Worm (Caenorhabditis elegans) whole organism, mixed stage, embryonic: ENCODE data around the gene ZK682.7.

Source experiments
- M03D4.4 ChIP-seq: sonication (generic microtip); optimal IDR thresholded peaks from 2 replicates; lab custom pipeline; 2017; ENCODE audit warnings: mild to moderate bottlenecking, missing genetic modification characterization, missing compliant biosample characterization
- bed-3 ChIP-seq: fragments of 200-800 bp; sonication (Bioruptor generic); optimal IDR thresholded peaks from 3 replicates; lab custom pipeline; 2018; ENCODE audit warnings: mild to moderate bottlenecking, missing genetic modification characterization, moderate library complexity, missing compliant biosample characterization
- blmp-1 ChIP-seq: fragments of 150-350 bp; optimal IDR thresholded peaks from 2 replicates; lab custom pipeline; 2014; ENCODE audit warnings: missing biosample characterization, missing genetic modification characterization
- ceh-39 ChIP-seq: fragments of 150-350 bp; optimal IDR thresholded peaks from 2 replicates; lab custom pipeline; 2014; ENCODE audit warnings: missing biosample characterization, missing genetic modification characterization
- ceh-43 ChIP-seq: fragments of 200-800 bp; sonication (Bioruptor generic); optimal IDR thresholded peaks from 2 replicates; lab custom pipeline; 2018; ENCODE audit warnings: mild to moderate bottlenecking, missing genetic modification characterization, moderate library complexity, missing compliant biosample characterization
- ceh-83 ChIP-seq: fragments of 200-800 bp; sonication (Bioruptor generic); optimal IDR thresholded peaks from 2 replicates; lab custom pipeline; 2018; ENCODE audit warnings: mild to moderate bottlenecking, missing genetic modification characterization, missing compliant biosample characterization
- ces-1 ChIP-seq: fragments of 150-350 bp; optimal IDR thresholded peaks from 2 replicates; lab custom pipeline; 2014; ENCODE audit warnings: missing biosample characterization, missing genetic modification reagents, missing genetic modification characterization
- cnd-1 ChIP-seq: fragments of 200-800 bp; sonication (Bioruptor generic); optimal IDR thresholded peaks from 2 replicates; lab custom pipeline; 2018; ENCODE audit warnings: mild to moderate bottlenecking, missing genetic modification characterization, missing compliant biosample characterization
- drap-1 ChIP-seq: fragments of 200-800 bp; sonication (Bioruptor generic); optimal IDR thresholded peaks from 3 replicates; lab custom pipeline; 2018; ENCODE audit warnings: mild to moderate bottlenecking, missing genetic modification characterization, missing compliant biosample characterization
- elt-1 ChIP-seq: sonication (generic microtip); optimal IDR thresholded peaks from 2 replicates; lab custom pipeline; 2017; ENCODE audit warnings: missing genetic modification characterization, mild to moderate bottlenecking, missing compliant biosample characterization, antibody characterized with exemption, moderate library complexity, borderline replicate concordance; ENCODE audit not compliant: insufficient read depth
- elt-3 ChIP-seq: fragments of 150-350 bp; optimal IDR thresholded peaks from 2 replicates; lab custom pipeline; 2014; ENCODE audit warnings: missing biosample characterization, missing genetic modification characterization
- ham-2 ChIP-seq: fragments of 200-800 bp; sonication (Bioruptor generic); optimal IDR thresholded peaks from 2 replicates; lab custom pipeline; 2018; ENCODE audit warnings: mild to moderate bottlenecking, missing genetic modification characterization, missing compliant biosample characterization
- hlh-1 ChIP-seq: fragments of 150-350 bp; optimal IDR thresholded peaks from 2 replicates; lab custom pipeline; 2014; ENCODE audit warnings: missing biosample characterization, missing genetic modification reagents, missing genetic modification characterization
- lin-13 ChIP-seq: fragments of 150-350 bp; optimal IDR thresholded peaks from 2 replicates; lab custom pipeline; 2014; ENCODE audit warnings: missing biosample characterization, missing genetic modification characterization
- lsy-2 ChIP-seq: fragments of 150-350 bp; optimal IDR thresholded peaks from 2 replicates; lab custom pipeline; 2014; ENCODE audit warnings: missing biosample characterization, missing genetic modification characterization
- mep-1 ChIP-seq: fragments of 150-350 bp; optimal IDR thresholded peaks from 2 replicates; lab custom pipeline; 2017; ENCODE audit warnings: missing biosample characterization, missing genetic modification reagents, missing genetic modification characterization, inconsistent platforms
- mls-2 ChIP-seq: sonication (generic microtip); optimal IDR thresholded peaks from 2 replicates; lab custom pipeline; 2016; ENCODE audit warnings: mild to moderate bottlenecking, missing genetic modification characterization, moderate library complexity, missing compliant biosample characterization
- nhr-12 ChIP-seq: fragments of 150-350 bp; optimal IDR thresholded peaks from 2 replicates; lab custom pipeline; 2014; ENCODE audit warnings: missing biosample characterization, missing genetic modification characterization
- nhr-2 ChIP-seq: fragments of 150-350 bp; optimal IDR thresholded peaks from 2 replicates; lab custom pipeline; 2014; ENCODE audit warnings: missing biosample characterization, missing genetic modification characterization
- nhr-237 ChIP-seq: fragments of 150-350 bp; optimal IDR thresholded peaks from 2 replicates; lab custom pipeline; 2014; ENCODE audit warnings: missing biosample characterization, missing genetic modification characterization
- nhr-28 ChIP-seq: fragments of 150-350 bp; optimal IDR thresholded peaks from 2 replicates; lab custom pipeline; 2014; ENCODE audit warnings: missing biosample characterization, missing genetic modification characterization
- nhr-76 ChIP-seq: sonication (generic microtip); optimal IDR thresholded peaks from 2 replicates; lab custom pipeline; 2017; ENCODE audit warnings: missing biosample characterization, missing genetic modification characterization
- pha-4 ChIP-seq: fragments of 150-350 bp; optimal IDR thresholded peaks from 2 replicates; lab custom pipeline; 2018; ENCODE audit warnings: missing biosample characterization, missing genetic modification reagents, missing genetic modification characterization
- sem-2 ChIP-seq: fragments of 200-800 bp; sonication (Bioruptor generic); optimal IDR thresholded peaks from 2 replicates; lab custom pipeline; 2018; ENCODE audit warnings: mild to moderate bottlenecking, missing genetic modification characterization, missing compliant biosample characterization
- snpc-4 ChIP-seq: fragments of 150-350 bp; optimal IDR thresholded peaks from 2 replicates; lab custom pipeline; 2014; ENCODE audit warnings: missing biosample characterization, missing genetic modification characterization
- sptf-1 ChIP-seq: sonication (generic microtip); optimal IDR thresholded peaks from 2 replicates; lab custom pipeline; 2017; ENCODE audit warnings: mild to moderate bottlenecking, missing genetic modification characterization, moderate library complexity, missing compliant biosample characterization
- tbx-8 ChIP-seq: fragments of 200-800 bp; sonication (Bioruptor generic); optimal IDR thresholded peaks from 2 replicates; lab custom pipeline; 2018; ENCODE audit warnings: mild to moderate bottlenecking, missing genetic modification characterization, moderate library complexity, missing compliant biosample characterization
- unc-120 ChIP-seq: sonication (generic microtip); optimal IDR thresholded peaks from 2 replicates; lab custom pipeline; 2017; ENCODE audit warnings: missing genetic modification characterization, missing compliant biosample characterization; ENCODE audit not compliant: poor library complexity, severe bottlenecking
- unc-39 ChIP-seq: fragments of 150-350 bp; optimal IDR thresholded peaks from 2 replicates; lab custom pipeline; 2014; ENCODE audit warnings: missing biosample characterization, missing genetic modification characterization
- unc-62 ChIP-seq: fragments of 150-350 bp; optimal IDR thresholded peaks from 2 replicates; lab custom pipeline; 2014; ENCODE audit warnings: missing biosample characterization, missing genetic modification reagents, missing genetic modification characterization
- zip-8 ChIP-seq: fragments of 150-350 bp; optimal IDR thresholded peaks from 2 replicates; lab custom pipeline; 2014; ENCODE audit warnings: missing biosample characterization, missing genetic modification characterization
- ztf-11 ChIP-seq: fragments of 150-350 bp; optimal IDR thresholded peaks from 2 replicates; lab custom pipeline; 2014; ENCODE audit warnings: missing biosample characterization, missing genetic modification characterization

Gene ZK682.7

DNA sequence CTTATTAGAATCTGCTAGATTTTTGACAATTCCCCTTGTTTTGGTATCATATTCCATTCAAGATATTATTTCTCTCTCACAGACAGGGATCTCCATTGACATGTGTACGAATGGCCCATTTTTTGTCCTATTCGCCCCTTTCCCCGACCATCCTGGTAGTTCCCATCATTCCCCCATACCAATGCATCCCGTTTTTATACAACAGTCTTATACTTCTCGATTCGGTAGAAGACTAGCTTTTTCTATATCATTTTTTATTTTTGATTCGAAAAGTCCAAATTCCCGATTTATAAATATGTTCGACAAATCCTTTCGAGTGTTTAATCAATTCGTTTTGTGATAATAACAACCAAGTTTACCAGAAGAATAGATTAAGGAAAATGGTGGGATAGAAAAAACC lies 34.9 kb upstream of the ZK682.7 start:
- TF ChIP-seq lsy-2 (no peak), nhr-2 (no peak), sptf-1 (tag; lab: Kevin White, UChicago) (no peak), unc-120 (tag; lab: Kevin White, UChicago) (no peak), elt-3 (tag; lab: Kevin White, UChicago) (no peak), drap-1 (no peak), sem-2 (GFP tag; lab: Kevin White, UChicago) (no peak), blmp-1 (tag; lab: Kevin White, UChicago) (no peak), hlh-1 (tag; lab: Kevin White, UChicago) (no peak), nhr-28 (no peak), ceh-83 (no peak), nhr-76 (tag; lab: Kevin White, UChicago) (no peak), unc-39 (tag; lab: Kevin White, UChicago) (no peak)

DNA sequence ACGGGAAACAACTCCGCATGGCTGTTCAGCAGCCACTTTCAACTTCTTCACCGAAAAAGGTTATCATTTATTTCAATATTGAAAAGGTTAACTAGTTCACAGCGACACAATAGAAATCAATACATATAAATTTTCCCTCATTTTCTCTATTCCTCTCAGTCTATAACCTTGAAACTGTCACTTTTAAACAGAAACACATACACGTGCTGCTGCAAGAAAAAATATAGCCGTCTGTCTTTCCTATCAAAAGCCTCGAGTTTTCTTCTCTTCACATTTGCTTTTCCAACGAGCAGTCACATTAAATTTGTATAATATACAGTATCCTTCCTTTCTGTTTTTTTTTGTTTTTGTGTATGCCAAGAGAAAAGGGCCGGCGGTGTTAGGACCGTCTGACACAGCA lies 32.2 kb upstream of the ZK682.7 start:
- TF ChIP-seq cnd-1 (tag; lab: Kevin White, UChicago) (no peak), zip-8 (no peak), ceh-39 (tag; lab: Kevin White, UChicago) (no peak), M03D4.4 (no peak), pha-4 (tag; lab: Kevin White, UChicago) (no peak), elt-1 (no peak), nhr-237 (no peak), hlh-1 (tag; lab: Kevin White, UChicago) (no peak), lin-13 (tag; lab: Kevin White, UChicago) (no peak), ceh-43 (GFP tag; lab: Kevin White, UChicago) (no peak), tbx-8 (GFP tag; lab: Kevin White, UChicago) (no peak), unc-39 (tag; lab: Kevin White, UChicago) (no peak), nhr-2 (no peak), blmp-1 (tag; lab: Kevin White, UChicago) (no peak), mls-2 (tag; lab: Kevin White, UChicago) (no peak), nhr-12 (tag; lab: Kevin White, UChicago) (no peak)

DNA sequence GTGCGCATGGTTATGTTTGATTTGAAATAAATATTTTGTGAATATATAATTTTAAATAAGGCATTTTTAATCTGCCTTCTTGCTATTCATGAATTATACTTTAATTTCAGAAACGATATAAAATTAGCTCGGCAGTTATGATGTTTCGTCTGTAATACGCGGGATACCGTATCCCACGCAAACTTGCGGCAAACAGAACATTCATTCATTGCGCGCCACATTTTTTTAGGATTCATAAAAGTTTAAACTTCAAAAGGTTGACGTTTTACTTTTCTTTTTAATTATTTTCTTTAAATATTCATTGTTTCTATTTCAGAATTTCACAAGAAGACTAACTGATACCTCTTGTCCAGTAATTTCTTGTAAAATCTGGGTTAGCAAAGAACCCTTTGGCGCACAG lies 30.9 kb upstream of the ZK682.7 start, which contains the start of gene tag-153:
tag-153 (plus strand) TSS at position 200 of the 400 bp plus-strand sequence.
- TF ChIP-seq blmp-1 (tag; lab: Kevin White, UChicago) (no peak), nhr-237 (no peak), unc-39 (tag; lab: Kevin White, UChicago) (no peak), unc-62 (GFP tag; lab: Kevin White, UChicago) (no peak), lsy-2 (no peak), ceh-83 (no peak), lin-13 (tag; lab: Kevin White, UChicago) (no peak), nhr-12 (tag; lab: Kevin White, UChicago) (no peak), nhr-76 (tag; lab: Kevin White, UChicago) (no peak)

DNA sequence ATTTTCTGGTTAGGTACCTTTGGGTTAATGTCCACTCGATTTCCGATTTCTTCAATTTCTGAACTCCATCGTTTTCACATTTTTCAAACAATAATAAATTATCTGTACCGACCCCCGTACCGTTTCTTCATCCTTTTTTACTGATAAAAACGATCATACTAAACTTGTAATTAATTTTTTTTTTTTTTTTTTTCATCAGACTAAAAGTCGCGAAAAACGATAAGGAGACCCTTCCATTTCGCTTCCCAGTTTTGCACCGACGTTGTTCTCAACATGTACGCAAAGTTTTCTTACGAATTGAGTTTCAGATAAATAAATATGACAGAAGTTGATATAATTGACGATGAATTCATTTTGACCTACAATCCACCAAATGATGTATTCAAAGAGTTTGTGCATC lies 29.2 kb upstream of the ZK682.7 start, which contains the start of gene F44A2.7:
F44A2.7 (plus strand) TSS at position 301 of the 400 bp plus-strand sequence.
- TF ChIP-seq drap-1, result no peak
- no peak for TF ChIP-seq M03D4.4
- no peak for TF ChIP-seq snpc-4 (tag; lab: Kevin White, UChicago)
- no peak for TF ChIP-seq ztf-11 (tag; lab: Kevin White, UChicago)
- no peak for TF ChIP-seq mls-2 (tag; lab: Kevin White, UChicago)
- no peak for TF ChIP-seq ham-2 (GFP tag; lab: Kevin White, UChicago)
- TF ChIP-seq cnd-1 (tag; lab: Kevin White, UChicago), result no peak
- no peak for TF ChIP-seq elt-1
- no peak for TF ChIP-seq unc-120 (tag; lab: Kevin White, UChicago)
- TF ChIP-seq ces-1, result no peak
- TF ChIP-seq unc-62 (GFP tag; lab: Kevin White, UChicago), result no peak
- no peak for TF ChIP-seq nhr-2
- TF ChIP-seq, all 35 proteins: peak for 0

DNA sequence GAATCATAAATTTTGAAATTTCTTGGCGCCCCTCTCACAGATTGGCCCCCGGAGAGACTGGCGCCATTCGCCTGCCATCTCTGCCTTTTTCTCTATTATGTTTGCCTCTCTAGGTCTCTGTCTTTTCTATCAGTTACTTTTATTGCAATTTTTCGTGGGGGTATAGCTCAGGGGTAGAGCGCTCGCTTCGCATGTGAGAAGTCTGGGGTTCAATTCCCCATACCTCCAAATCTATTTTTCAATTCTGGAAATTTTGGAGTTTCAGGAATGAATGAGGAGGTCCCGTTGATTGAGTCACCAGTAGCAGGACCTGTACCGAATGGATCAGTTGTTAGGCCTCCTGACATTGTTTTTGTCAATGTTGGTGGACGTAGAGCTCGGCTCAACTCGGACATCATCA lies 26.1 kb upstream of the ZK682.7 start, which contains the start of gene kvs-3:
kvs-3 (plus strand) TSS at position 266 of the 400 bp plus-strand sequence.
- peak; percentile 58 for TF ChIP-seq unc-120 (tag; lab: Kevin White, UChicago)
- no peak for TF ChIP-seq mep-1 (tag; lab: Kevin White, UChicago)
- TF ChIP-seq sptf-1 (tag; lab: Kevin White, UChicago), result peak; percentile 57
- peak; percentile 5 for TF ChIP-seq bed-3
- TF ChIP-seq M03D4.4, result peak; percentile 6
- peak; percentile 40 for TF ChIP-seq ceh-83
- TF ChIP-seq mls-2 (tag; lab: Kevin White, UChicago), result no peak
